Worm (Caenorhabditis elegans) whole organism, L2 larva: ENCODE data around the gene nhr-1.

Source experiments
- C34F6.9 ChIP-seq: fragments of 150-350 bp; optimal IDR thresholded peaks from 2 replicates; lab custom pipeline; 2014; ENCODE audit warnings: missing biosample characterization, missing genetic modification characterization
- F13H6.1 ChIP-seq: sonication (generic microtip); optimal IDR thresholded peaks from 2 replicates; lab custom pipeline; 2016; ENCODE audit warnings: missing genetic modification characterization, missing compliant biosample characterization
- R02D3.7 ChIP-seq: fragments of 150-350 bp; optimal IDR thresholded peaks from 2 replicates; lab custom pipeline; 2014; ENCODE audit warnings: missing biosample characterization, missing genetic modification characterization
- Y55F3AM.14 ChIP-seq: fragments of 200-800 bp; sonication (Bioruptor generic); optimal IDR thresholded peaks from 2 replicates; lab custom pipeline; 2018; ENCODE audit warnings: mild to moderate bottlenecking, missing genetic modification characterization, missing compliant biosample characterization
- ZK546.5 ChIP-seq: sonication (generic microtip); optimal IDR thresholded peaks from 2 replicates; lab custom pipeline; 2017; ENCODE audit warnings: missing biosample characterization, missing genetic modification characterization
- alr-1 ChIP-seq: fragments of 150-350 bp; optimal IDR thresholded peaks from 2 replicates; lab custom pipeline; 2014; ENCODE audit warnings: missing biosample characterization, missing genetic modification characterization
- aly-2 ChIP-seq: fragments of 150-350 bp; optimal IDR thresholded peaks from 2 replicates; lab custom pipeline; 2014; ENCODE audit warnings: missing biosample characterization, missing genetic modification characterization
- ama-1 ChIP-seq: fragments of 150-350 bp; optimal IDR thresholded peaks from 2 replicates; lab custom pipeline; 2018; ENCODE audit warnings: inconsistent platforms
- blmp-1 ChIP-seq: sonication (generic microtip); optimal IDR thresholded peaks from 2 replicates; lab custom pipeline; 2017; ENCODE audit warnings: missing genetic modification characterization, mild to moderate bottlenecking, missing compliant biosample characterization, antibody characterized with exemption, moderate library complexity; ENCODE audit not compliant: insufficient read depth
- ceh-16 ChIP-seq: fragments of 150-350 bp; optimal IDR thresholded peaks from 2 replicates; lab custom pipeline; 2014; ENCODE audit warnings: missing biosample characterization, missing genetic modification characterization
- ceh-82 ChIP-seq: fragments of 150-350 bp; optimal IDR thresholded peaks from 2 replicates; lab custom pipeline; 2014; ENCODE audit warnings: missing biosample characterization, missing genetic modification characterization
- crh-2 ChIP-seq: sonication (generic microtip); optimal IDR thresholded peaks from 2 replicates; lab custom pipeline; 2017; ENCODE audit warnings: missing biosample characterization, missing genetic modification characterization
- dmd-4 ChIP-seq: sonication (generic microtip); optimal IDR thresholded peaks from 2 replicates; lab custom pipeline; 2017; ENCODE audit warnings: missing biosample characterization, missing genetic modification characterization
- egl-27 ChIP-seq: sonication (generic microtip); optimal IDR thresholded peaks from 3 replicates; lab custom pipeline; 2017; ENCODE audit warnings: missing biosample characterization, missing genetic modification reagents, missing genetic modification characterization
- elt-1 ChIP-seq: fragments of 150-350 bp; optimal IDR thresholded peaks from 2 replicates; lab custom pipeline; 2014; ENCODE audit warnings: missing biosample characterization, missing genetic modification characterization
- elt-3 ChIP-seq: sonication (generic microtip); optimal IDR thresholded peaks from 2 replicates; lab custom pipeline; 2017; ENCODE audit warnings: missing biosample characterization, missing genetic modification characterization
- fos-1 ChIP-seq: fragments of 150-350 bp; optimal IDR thresholded peaks from 2 replicates; lab custom pipeline; 2014; ENCODE audit warnings: missing biosample characterization, missing genetic modification characterization
- gmeb-1 ChIP-seq: fragments of 150-350 bp; optimal IDR thresholded peaks from 2 replicates; lab custom pipeline; 2014; ENCODE audit warnings: missing biosample characterization, missing genetic modification characterization
- lin-11 ChIP-seq: fragments of 150-350 bp; sonication (generic microtip); optimal IDR thresholded peaks from 2 replicates; lab custom pipeline; 2014; ENCODE audit warnings: missing biosample characterization, missing genetic modification characterization, inconsistent platforms, mixed read lengths
- lin-13 ChIP-seq: fragments of 150-350 bp; optimal IDR thresholded peaks from 2 replicates; lab custom pipeline; 2014; ENCODE audit warnings: missing biosample characterization, missing genetic modification reagents, missing genetic modification characterization
- lin-39 ChIP-seq: fragments of 150-350 bp; optimal IDR thresholded peaks from 2 replicates; lab custom pipeline; 2014; ENCODE audit warnings: missing biosample characterization, missing genetic modification reagents, missing genetic modification characterization
- lsy-2 ChIP-seq, 2 experiments: fragments of 150-350 bp in 1 of 2; sonication (generic microtip) in 1 of 2; optimal IDR thresholded peaks; 2 replicates each; lab custom pipeline; 2014 to 2017; ENCODE audit warnings: missing biosample characterization in 2 of 2, missing genetic modification characterization in 2 of 2
- mab-5 ChIP-seq: fragments of 150-350 bp; optimal IDR thresholded peaks from 2 replicates; lab custom pipeline; 2014; ENCODE audit warnings: missing biosample characterization, missing genetic modification characterization
- mbf-1 ChIP-seq: sonication (generic microtip); optimal IDR thresholded peaks from 2 replicates; lab custom pipeline; 2017; ENCODE audit warnings: missing biosample characterization, missing genetic modification characterization
- mdl-1 ChIP-seq, 2 experiments: fragments of 150-350 bp in 1 of 2; sonication (generic microtip) in 1 of 2; optimal IDR thresholded peaks; 2 replicates each; lab custom pipeline; 2017; ENCODE audit warnings: missing biosample characterization in 2 of 2, missing genetic modification characterization in 2 of 2
- nhr-10 ChIP-seq: sonication (generic microtip); optimal IDR thresholded peaks from 2 replicates; lab custom pipeline; 2017; ENCODE audit warnings: missing biosample characterization, missing genetic modification characterization
- nhr-11 ChIP-seq: fragments of 150-350 bp; optimal IDR thresholded peaks from 2 replicates; lab custom pipeline; 2014; ENCODE audit warnings: missing biosample characterization, missing genetic modification characterization
- nhr-12 ChIP-seq: fragments of 150-350 bp; optimal IDR thresholded peaks from 2 replicates; lab custom pipeline; 2014; ENCODE audit warnings: missing biosample characterization, missing genetic modification characterization
- nhr-129 ChIP-seq: fragments of 150-350 bp; optimal IDR thresholded peaks from 2 replicates; lab custom pipeline; 2014; ENCODE audit warnings: missing biosample characterization, missing genetic modification characterization
- nhr-21 ChIP-seq: fragments of 150-350 bp; optimal IDR thresholded peaks from 2 replicates; lab custom pipeline; 2014; ENCODE audit warnings: missing biosample characterization, missing genetic modification characterization
- nhr-23 ChIP-seq: fragments of 150-350 bp; optimal IDR thresholded peaks from 2 replicates; lab custom pipeline; 2014; ENCODE audit warnings: missing biosample characterization, missing genetic modification reagents, missing genetic modification characterization
- nhr-237 ChIP-seq: fragments of 150-350 bp; optimal IDR thresholded peaks from 2 replicates; lab custom pipeline; 2014; ENCODE audit warnings: missing biosample characterization, missing genetic modification characterization
- nhr-25 ChIP-seq: fragments of 150-350 bp; sonication (generic microtip); optimal IDR thresholded peaks from 3 replicates; lab custom pipeline; 2014; ENCODE audit warnings: missing biosample characterization, missing genetic modification characterization
- nhr-6 ChIP-seq: fragments of 150-350 bp; optimal IDR thresholded peaks from 2 replicates; lab custom pipeline; 2014; ENCODE audit warnings: missing biosample characterization, missing genetic modification characterization
- nhr-77 ChIP-seq: fragments of 150-350 bp; optimal IDR thresholded peaks from 2 replicates; lab custom pipeline; 2014; ENCODE audit warnings: missing biosample characterization, missing genetic modification characterization
- peb-1 ChIP-seq: fragments of 150-350 bp; optimal IDR thresholded peaks from 2 replicates; lab custom pipeline; 2014; ENCODE audit warnings: missing biosample characterization, missing genetic modification characterization
- sem-4 ChIP-seq: fragments of 150-350 bp; optimal IDR thresholded peaks from 2 replicates; lab custom pipeline; 2014; ENCODE audit warnings: missing biosample characterization, missing genetic modification reagents, missing genetic modification characterization
- skn-1 ChIP-seq: sonication (generic microtip); optimal IDR thresholded peaks from 2 replicates; lab custom pipeline; 2017; ENCODE audit warnings: missing biosample characterization, missing genetic modification characterization
- sma-3 ChIP-seq: sonication (generic microtip); optimal IDR thresholded peaks from 2 replicates; lab custom pipeline; 2016; ENCODE audit warnings: missing genetic modification reagents, missing genetic modification characterization, missing compliant biosample characterization
- sma-9 ChIP-seq, 2 experiments: fragments of 150-350 bp in 1 of 2; sonication (generic microtip) in 1 of 2; optimal IDR thresholded peaks; 2 replicates each; lab custom pipeline; 2014 to 2016; ENCODE audit warnings: missing genetic modification characterization in 2 of 2, mild to moderate bottlenecking in 1 of 2, missing biosample characterization in 1 of 2, missing compliant biosample characterization in 1 of 2, missing genetic modification reagents in 1 of 2, moderate library complexity in 1 of 2
- snpc-4 ChIP-seq: fragments of 150-350 bp; optimal IDR thresholded peaks from 2 replicates; lab custom pipeline; 2014; ENCODE audit warnings: missing biosample characterization, missing genetic modification characterization
- unc-39 ChIP-seq: fragments of 150-350 bp; optimal IDR thresholded peaks from 2 replicates; lab custom pipeline; 2014; ENCODE audit warnings: missing biosample characterization, missing genetic modification characterization
- unc-55 ChIP-seq: fragments of 150-350 bp; sonication (generic microtip); optimal IDR thresholded peaks from 3 replicates; lab custom pipeline; 2014; ENCODE audit warnings: missing biosample characterization, missing genetic modification reagents, missing genetic modification characterization
- unc-62 ChIP-seq: fragments of 150-350 bp; optimal IDR thresholded peaks from 2 replicates; lab custom pipeline; 2014; ENCODE audit warnings: missing biosample characterization, missing genetic modification reagents, missing genetic modification characterization
- zag-1 ChIP-seq: fragments of 150-350 bp; optimal IDR thresholded peaks from 2 replicates; lab custom pipeline; 2014; ENCODE audit warnings: missing biosample characterization, missing genetic modification characterization
- ztf-1 ChIP-seq: fragments of 200-800 bp; sonication (Bioruptor generic); conservative IDR thresholded peaks from 2 replicates; pipeline ENCODE4 v1.3.6; 2022; ENCODE audit warnings: missing genetic modification characterization, missing compliant biosample characterization
- ztf-11 ChIP-seq: sonication (generic microtip); optimal IDR thresholded peaks from 2 replicates; lab custom pipeline; 2017; ENCODE audit warnings: missing biosample characterization, missing genetic modification characterization
- ztf-4 ChIP-seq: fragments of 150-350 bp; optimal IDR thresholded peaks from 2 replicates; lab custom pipeline; 2014; ENCODE audit warnings: missing biosample characterization, missing genetic modification characterization

The nhr-1 gene

DNA sequence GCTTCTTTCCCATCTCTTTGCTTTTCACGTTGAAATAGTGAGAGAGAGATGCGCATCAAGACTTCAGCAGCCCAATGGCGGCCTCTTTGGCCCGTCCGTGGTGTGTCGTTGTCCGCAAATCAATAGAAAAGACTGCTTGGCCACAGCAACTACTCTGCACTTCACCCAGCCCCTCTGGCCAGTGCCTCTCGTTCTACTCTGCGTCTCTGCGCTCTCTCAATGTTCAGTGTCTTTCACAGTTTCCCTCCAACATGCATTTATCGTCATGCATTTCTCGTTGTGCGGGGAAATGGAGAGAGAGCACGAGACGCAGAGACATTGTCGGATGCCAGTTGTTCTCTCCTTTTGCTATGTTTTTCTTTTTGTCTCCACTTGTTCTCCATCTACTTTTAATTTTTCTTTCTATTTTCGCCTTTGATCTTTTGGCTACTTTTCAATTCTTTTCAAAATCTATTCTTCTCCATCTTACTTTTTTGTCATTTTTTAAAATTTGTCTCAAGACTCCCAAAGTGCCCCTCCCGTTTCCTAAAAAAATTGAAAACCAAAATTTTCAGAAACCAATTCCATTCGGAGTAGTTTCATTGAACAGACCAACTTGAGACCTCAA lies at the start of gene nhr-1:
TSS of gene nhr-1 (plus strand) at position 557 of the 607 bp plus-strand sequence.
- TF ChIP-seq ztf-11 (no peak), nhr-23 (no peak), nhr-10 (peak; percentile 60), nhr-237 (tag; lab: Kevin White, UChicago) (no peak), ztf-1 (GFP tag; lab: Robert Waterston, UW) (no peak), nhr-25 (tag; lab: Kevin White, UChicago) (peak; percentile 86), mdl-1 (tag; optimal IDR thresholded peaks at IDR 0.05; lab: Kevin White, UChicago) (peak; percentile 88 to 93), sem-4 (tag; lab: Kevin White, UChicago) (peak; percentile 89), dmd-4 (tag; lab: Kevin White, UChicago) (no peak), ZK546.5 (no peak), alr-1 (tag; lab: Kevin White, UChicago) (no peak), nhr-12 (tag; lab: Kevin White, UChicago) (no peak), sma-3 (GFP tag; lab: Kevin White, UChicago) (peak; percentile 74), gmeb-1 (tag; lab: Kevin White, UChicago) (peak; percentile 10), nhr-6 (peak; percentile 75), skn-1 (tag; lab: Kevin White, UChicago) (no peak), lin-39 (tag; lab: Kevin White, UChicago) (no peak), crh-2 (tag; lab: Kevin White, UChicago) (peak; percentile 93), R02D3.7 (no peak), F13H6.1 (tag; lab: Kevin White, UChicago) (peak; percentile 96), snpc-4 (peak; percentile 73), nhr-11 (tag; lab: Kevin White, UChicago) (no peak), lin-11 (tag; lab: Kevin White, UChicago) (peak; percentile 61), ama-1 (lab: Kevin White, UChicago) (no peak), nhr-77 (tag; lab: Kevin White, UChicago) (no peak), sma-9 (GFP tag; optimal IDR thresholded peaks at IDR 0.05; lab: Kevin White, UChicago) (peak; percentile 98), sma-9 (tag; optimal IDR thresholded peaks at IDR 0.05; lab: Kevin White, UChicago) (peak; percentile 92), blmp-1 (tag; lab: Kevin White, UChicago) (peak; percentile 58), elt-1 (tag; lab: Kevin White, UChicago) (no peak), Y55F3AM.14 (GFP tag; lab: Kevin White, UChicago) (peak; percentile 89), mbf-1 (no peak), nhr-21 (tag; lab: Kevin White, UChicago) (peak; percentile 79), fos-1 (tag; lab: Kevin White, UChicago) (peak; percentile 89), ceh-16 (tag; lab: Kevin White, UChicago) (peak; percentile 34), aly-2 (tag; lab: Kevin White, UChicago) (no peak), unc-39 (tag; lab: Kevin White, UChicago) (no peak), lsy-2 (tag; optimal IDR thresholded peaks at IDR 0.05; lab: Kevin White, UChicago) (peak; percentile 58 to 85), lin-13 (GFP tag; lab: Kevin White, UChicago) (peak; percentile 80), ztf-4 (tag; lab: Kevin White, UChicago) (peak; percentile 85), nhr-129 (tag; lab: Kevin White, UChicago) (peak; percentile 96), elt-3 (tag; lab: Kevin White, UChicago) (no peak), zag-1 (tag; lab: Kevin White, UChicago) (peak; percentile 88), unc-62 (GFP tag; lab: Kevin White, UChicago) (peak; percentile 53), ceh-82 (tag; lab: Kevin White, UChicago) (peak; percentile 64), peb-1 (tag; lab: Kevin White, UChicago) (no peak), unc-55 (GFP tag; lab: Kevin White, UChicago) (peak; percentile 92), mab-5 (peak; percentile 74), C34F6.9 (tag; lab: Kevin White, UChicago) (peak; percentile 92), egl-27 (peak; percentile 89)
